Fruit fly (Drosophila melanogaster): ENCODE measurements around the gene Unr.

DNA sequence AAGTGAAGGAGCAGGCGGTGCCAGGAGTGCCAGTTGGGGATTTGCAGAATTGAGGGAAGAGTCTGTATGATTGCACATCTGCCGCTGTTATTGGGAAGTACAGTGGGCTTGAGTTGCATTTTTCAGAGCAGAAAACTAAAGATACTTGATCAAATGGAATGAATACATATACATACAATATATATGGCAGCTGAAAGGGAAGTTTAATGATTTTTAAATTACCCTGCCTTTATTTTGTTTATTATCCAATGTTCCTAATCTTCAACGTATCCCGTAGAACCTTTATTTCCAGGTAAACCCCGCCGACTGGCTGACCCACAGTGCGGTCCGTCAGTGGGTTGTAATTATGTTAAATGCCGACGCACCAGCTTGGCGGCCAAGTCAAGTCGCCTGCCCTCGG is 38.8 kb upstream of the Unr start:
- TF ChIP-seq pan (optimal IDR thresholded peaks at IDR 0.05) (no peak), CG8478 (optimal IDR thresholded peaks at IDR 0.05) (no peak)
